Worm (Caenorhabditis elegans) whole organism, young adult: ENCODE data around the gene mboa-6.

Experiments
- C06A6.2 ChIP-seq: fragments of 200-800 bp; sonication (Bioruptor generic); conservative IDR thresholded peaks from 2 replicates; pipeline ENCODE4 v1.3.6; 2022; ENCODE audit warnings: missing genetic modification characterization, missing compliant biosample characterization
- F33H1.4 ChIP-seq: fragments of 200-800 bp; sonication (Bioruptor generic); IDR thresholded peaks from 2 replicates; pipeline ENCODE4 v1.3.6; 2022; ENCODE audit warnings: missing genetic modification reagents, missing genetic modification characterization, missing compliant biosample characterization
- F39B2.1 ChIP-seq: fragments of 200-800 bp; sonication (Bioruptor generic); IDR thresholded peaks from 2 replicates; pipeline ENCODE4 v1.3.6; 2022; ENCODE audit warnings: missing genetic modification reagents, missing genetic modification characterization, missing compliant biosample characterization
- F49E8.2 ChIP-seq: sonication (generic microtip); optimal IDR thresholded peaks from 3 replicates; lab custom pipeline; 2017; ENCODE audit warnings: missing genetic modification characterization, mild to moderate bottlenecking, missing compliant biosample characterization, antibody characterized with exemption, moderate library complexity; ENCODE audit not compliant: insufficient read depth
- Y53F4B.3 ChIP-seq: fragments of 200-800 bp; sonication (Bioruptor generic); IDR thresholded peaks from 2 replicates; pipeline ENCODE4 v1.3.6; 2022; ENCODE audit warnings: missing genetic modification reagents, missing genetic modification characterization, missing compliant biosample characterization
- ama-1 ChIP-seq, 3 experiments: fragments of 150-350 bp in 1 of 3; sonication (generic microtip) in 2 of 3; optimal IDR thresholded peaks; 2 replicates each; lab custom pipeline; 2014 to 2018; ENCODE audit warnings: missing biosample characterization in 2 of 3, missing genetic modification characterization in 2 of 3, missing genetic modification reagents in 2 of 3
- ceh-100 ChIP-seq: fragments of 200-800 bp; sonication (Bioruptor generic); IDR thresholded peaks from 2 replicates; pipeline ENCODE4 v1.3.6; 2022; ENCODE audit warnings: missing genetic modification reagents, missing genetic modification characterization, missing compliant biosample characterization
- lag-1 ChIP-seq: fragments of 200-800 bp; sonication (Bioruptor generic); IDR thresholded peaks from 2 replicates; pipeline ENCODE4 v1.3.6; 2022; ENCODE audit warnings: missing genetic modification reagents, missing genetic modification characterization, missing compliant biosample characterization
- madf-6 ChIP-seq: fragments of 200-800 bp; sonication (Bioruptor generic); IDR thresholded peaks from 2 replicates; pipeline ENCODE4 v1.3.6; 2022; ENCODE audit warnings: missing genetic modification reagents, missing genetic modification characterization, missing compliant biosample characterization
- nhr-90 ChIP-seq: sonication (generic microtip); optimal IDR thresholded peaks from 2 replicates; lab custom pipeline; 2016; ENCODE audit warnings: missing genotype, mild to moderate bottlenecking, missing genetic modification characterization, missing compliant biosample characterization
- ztf-25 ChIP-seq: fragments of 200-800 bp; sonication (Bioruptor generic); IDR thresholded peaks from 2 replicates; pipeline ENCODE4 v1.3.6; 2022; ENCODE audit warnings: missing genetic modification reagents, missing genetic modification characterization, missing compliant biosample characterization

ce11 chrIII:1903966-1904365, 57.8 kb downstream of the mboa-6 start:
- TF ChIP-seq ama-1 (optimal IDR thresholded peaks at IDR 0.05; lab: Kevin White, UChicago) = no peak
- TF ChIP-seq ama-1 (GFP tag; optimal IDR thresholded peaks at IDR 0.05; lab: Kevin White, UChicago) = no peak
- TF ChIP-seq ceh-100 (GFP tag; lab: Robert Waterston, UW) = no peak
- TF ChIP-seq lag-1 (GFP tag; lab: Robert Waterston, UW) = no peak
- no peak for TF ChIP-seq ztf-25 (GFP tag; lab: Robert Waterston, UW)
- no peak for TF ChIP-seq F39B2.1 (GFP tag; lab: Robert Waterston, UW)
- TF ChIP-seq F49E8.2 (tag; lab: Kevin White, UChicago) = no peak
- TF ChIP-seq Y53F4B.3 (GFP tag; lab: Robert Waterston, UW) = no peak
- no peak for TF ChIP-seq C06A6.2 (GFP tag; lab: Robert Waterston, UW)
- no peak for TF ChIP-seq madf-6 (GFP tag; lab: Robert Waterston, UW)
- TF ChIP-seq F33H1.4 = no peak
- TF ChIP-seq nhr-90 = no peak
